Worm (Caenorhabditis elegans): Measurements from ENCODE around the gene F58F12.2.
A peak's percentile ranks its signal among the peaks of the same experiment; 100 is the strongest.

The F58F12.2 gene

DNA sequence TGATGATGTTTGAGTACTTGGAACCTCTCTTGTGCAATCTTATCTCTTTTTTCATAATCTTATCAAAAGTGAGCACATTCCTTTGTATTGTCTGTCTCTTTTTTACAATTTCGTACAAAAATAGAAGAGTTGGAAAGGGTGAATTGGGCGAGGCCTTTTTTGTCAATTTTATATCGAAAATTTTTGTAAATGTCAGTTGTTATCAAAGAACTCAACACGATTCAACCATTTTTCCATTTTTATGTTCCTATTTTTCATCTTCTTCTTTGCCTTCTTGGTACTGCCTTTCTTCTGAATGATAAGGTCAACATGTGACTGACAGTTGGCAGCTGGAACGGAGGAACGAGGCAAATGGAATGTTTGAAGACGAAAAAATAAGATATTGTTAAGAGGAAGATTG, 26.0 kb upstream of the F58F12.2 start:
- TF ChIP-seq fkh-10 (GFP tag; optimal IDR thresholded peaks at IDR 0.05): no peak
- peak; percentile 76 for TF ChIP-seq elt-2 (tag; optimal IDR thresholded peaks at IDR 0.05)

DNA sequence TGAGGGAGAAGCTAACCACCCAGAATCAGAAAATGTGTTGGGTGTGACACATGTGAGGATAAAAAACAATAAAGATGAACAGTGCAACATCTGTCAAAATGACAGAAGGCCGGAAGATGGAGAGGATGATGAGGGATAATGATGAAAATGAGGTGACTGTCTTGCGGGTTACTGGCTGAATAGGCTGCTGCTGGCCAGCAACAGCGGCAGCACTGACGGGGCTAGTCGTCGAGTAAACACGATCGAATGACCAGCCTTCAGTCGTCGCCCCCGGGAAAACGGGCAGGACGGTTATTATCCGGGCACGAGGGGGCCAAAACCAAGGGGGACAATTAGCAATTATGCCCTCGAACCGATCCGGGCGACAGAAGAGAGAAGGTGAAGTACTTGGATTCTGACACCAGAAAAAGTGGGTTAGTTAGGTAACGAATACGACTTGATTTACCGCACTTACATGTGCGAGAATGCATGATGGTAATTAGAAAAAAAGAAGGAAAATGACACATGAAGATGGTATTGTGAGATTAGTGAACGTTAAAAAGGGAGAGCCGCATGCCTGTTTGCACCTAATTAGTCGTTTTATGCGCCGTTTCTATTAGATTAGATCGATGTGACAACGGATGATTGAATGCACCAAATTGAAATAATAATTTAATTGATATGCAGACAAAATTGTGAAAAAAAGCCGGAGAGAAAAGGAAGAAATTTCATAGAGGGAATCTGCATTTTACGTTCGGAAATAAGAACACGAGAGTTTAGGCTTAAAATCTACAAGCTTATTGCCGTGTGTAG, 24.0 kb upstream of the F58F12.2 start:
- TF ChIP-seq ceh-34 (tag; optimal IDR thresholded peaks at IDR 0.05) (no peak), ceh-24 (tag; optimal IDR thresholded peaks at IDR 0.05) (no peak), hlh-13 (GFP tag; optimal IDR thresholded peaks at IDR 0.05) (no peak), ets-4 (tag; optimal IDR thresholded peaks at IDR 0.05) (no peak), odd-2 (tag; optimal IDR thresholded peaks at IDR 0.05) (no peak), ceh-19 (GFP tag; optimal IDR thresholded peaks at IDR 0.05) (no peak), unc-42 (tag; optimal IDR thresholded peaks at IDR 0.05) (peak; percentile 55), ahr-1 (tag; optimal IDR thresholded peaks at IDR 0.05) (no peak), K09A11.1 (tag; optimal IDR thresholded peaks at IDR 0.05; ENCODE audit: insufficient read depth) (no peak), pat-9 (tag; optimal IDR thresholded peaks at IDR 0.05) (no peak), hlh-6 (tag; optimal IDR thresholded peaks at IDR 0.05) (no peak), tbx-7 (tag; optimal IDR thresholded peaks at IDR 0.05) (no peak), hlh-15 (tag; optimal IDR thresholded peaks at IDR 0.05) (no peak), pqm-1 (tag; optimal IDR thresholded peaks at IDR 0.05) (no peak), ceh-9 (tag; optimal IDR thresholded peaks at IDR 0.05) (no peak), ceh-30 (tag; optimal IDR thresholded peaks at IDR 0.05) (no peak), pax-1 (tag; optimal IDR thresholded peaks at IDR 0.05) (no peak), sdc-2 (tag; optimal IDR thresholded peaks at IDR 0.05) (peak; percentile 13), unc-86 (tag; optimal IDR thresholded peaks at IDR 0.05) (no peak), pag-3 (tag; optimal IDR thresholded peaks at IDR 0.05; ENCODE audit: borderline replicate concordance) (no peak), ref-2 (tag; optimal IDR thresholded peaks at IDR 0.05) (peak; percentile 14), che-1 (tag; optimal IDR thresholded peaks at IDR 0.05) (no peak), sox-2 (GFP tag; IDR thresholded peaks at IDR 0.05) (no peak), tbx-2 (tag; optimal IDR thresholded peaks at IDR 0.05) (peak; percentile 48), npax-4 (tag; optimal IDR thresholded peaks at IDR 0.05) (no peak), fkh-10 (GFP tag; optimal IDR thresholded peaks at IDR 0.05) (no peak), fkh-6 (tag; optimal IDR thresholded peaks at IDR 0.05) (peak; percentile 4), zip-5 (tag; optimal IDR thresholded peaks at IDR 0.05) (no peak), unc-55 (GFP tag; optimal IDR thresholded peaks at IDR 0.05) (no peak), ceh-14 (tag; optimal IDR thresholded peaks at IDR 0.05) (no peak), madf-2 (tag; optimal IDR thresholded peaks at IDR 0.05) (no peak), pros-1 (tag; optimal IDR thresholded peaks at IDR 0.05) (no peak), ceh-2 (tag; optimal IDR thresholded peaks at IDR 0.05) (peak; percentile 20), ama-1 (optimal IDR thresholded peaks at IDR 0.05) (no peak), ceh-18 (tag; optimal IDR thresholded peaks at IDR 0.05) (peak; percentile 9), elt-2 (tag; optimal IDR thresholded peaks at IDR 0.05) (no peak), sox-4 (tag; optimal IDR thresholded peaks at IDR 0.05) (no peak), hlh-8 (tag; optimal IDR thresholded peaks at IDR 0.05) (no peak), hlh-30 (tag; optimal IDR thresholded peaks at IDR 0.05; ENCODE audit: insufficient read depth) (no peak), pha-2 (tag; optimal IDR thresholded peaks at IDR 0.05) (no peak), ceh-31 (tag; optimal IDR thresholded peaks at IDR 0.05) (peak; percentile 83), ztf-16 (tag; optimal IDR thresholded peaks at IDR 0.05) (no peak), ceh-45 (GFP tag; IDR thresholded peaks at IDR 0.05) (no peak), C08G9.2 (tag; optimal IDR thresholded peaks at IDR 0.05) (no peak), nhr-232 (tag; optimal IDR thresholded peaks at IDR 0.05) (no peak)

Data from whole organism, late embryonic.